Worm (Caenorhabditis elegans) whole organism, L4 larva: Measurements from ENCODE around the gene Y27F2A.8.

ENCODE experiments used
- ZK337.2 ChIP-seq: fragments of 200-800 bp; sonication (Bioruptor generic); IDR thresholded peaks from 2 replicates; pipeline ENCODE4 v1.3.6; 2022; ENCODE audit warnings: missing genetic modification reagents, missing genetic modification characterization, missing compliant biosample characterization
- ceh-82 ChIP-seq: sonication (generic microtip); optimal IDR thresholded peaks from 2 replicates; lab custom pipeline; 2017; ENCODE audit warnings: missing biosample characterization, missing genetic modification characterization
- mep-1 ChIP-seq: fragments of 150-350 bp; sonication (generic microtip); optimal IDR thresholded peaks from 3 replicates; lab custom pipeline; 2014; ENCODE audit warnings: missing biosample characterization, missing genetic modification characterization

- TF ChIP-seq ceh-82 (tag; lab: Kevin White, UChicago) (no peak), ZK337.2 (no peak), mep-1 (no peak)
Observed at ce11 chrII:3206423-3206989, 22.9 kb downstream of the Y27F2A.8 start, which contains the start of the genes ZC239.20 and ZC239.21.
